Fruit fly (Drosophila melanogaster) whole organism, embryonic: ENCODE data around the gene CG5021.

ENCODE experiments used
- Bdp1 ChIP-seq: fragments of 200-800 bp; sonication (Bioruptor generic); optimal IDR thresholded peaks from 3 replicates; lab custom pipeline; 2016; ENCODE audit warnings: missing biosample characterization, missing genetic modification characterization
- CG10147 ChIP-seq: fragments of 200-800 bp; sonication (Bioruptor generic); optimal IDR thresholded peaks from 2 replicates; lab custom pipeline; 2019; ENCODE audit warnings: missing biosample characterization, mild to moderate bottlenecking, missing genetic modification characterization, moderate library complexity
- CG10366 ChIP-seq: fragments of 200-800 bp; sonication (Bioruptor generic); IDR thresholded peaks from 2 replicates; pipeline ENCODE4 v1.3.6; 2022; ENCODE audit warnings: missing biosample characterization, missing genetic modification characterization
- CG10431 ChIP-seq: fragments of 200-800 bp; sonication (Bioruptor generic); optimal IDR thresholded peaks from 3 replicates; lab custom pipeline; 2018; ENCODE audit warnings: missing biosample characterization, mild to moderate bottlenecking, missing genetic modification characterization
- CG10543 ChIP-seq: fragments of 200-800 bp; sonication (Bioruptor generic); optimal IDR thresholded peaks from 3 replicates; lab custom pipeline; 2017; ENCODE audit warnings: missing biosample characterization, mild to moderate bottlenecking, missing genetic modification characterization, moderate library complexity
- CG12769 ChIP-seq: fragments of 200-800 bp; sonication (Bioruptor generic); optimal IDR thresholded peaks from 2 replicates; lab custom pipeline; 2019; ENCODE audit warnings: missing biosample characterization, mild to moderate bottlenecking, missing genetic modification characterization, moderate library complexity
- CG13424 ChIP-seq: fragments of 200-800 bp; sonication (Bioruptor generic); optimal IDR thresholded peaks from 2 replicates; lab custom pipeline; 2019; ENCODE audit warnings: missing biosample characterization, mild to moderate bottlenecking, missing genetic modification characterization, moderate library complexity
- CG14860 ChIP-seq: fragments of 200-800 bp; sonication (Bioruptor generic); IDR thresholded peaks from 3 replicates; pipeline ENCODE4 v1.3.6; 2022; ENCODE audit warnings: missing biosample characterization, missing genetic modification characterization; ENCODE audit not compliant: partially characterized antibody
- CG15514 ChIP-seq: fragments of 200-800 bp; sonication (Bioruptor generic); optimal IDR thresholded peaks from 3 replicates; lab custom pipeline; 2017; ENCODE audit warnings: missing biosample characterization, missing genetic modification characterization, mild to moderate bottlenecking, moderate library complexity, missing genetic modification reagents
- CG17385 ChIP-seq: fragments of 200-800 bp; sonication (Bioruptor generic); optimal IDR thresholded peaks from 3 replicates; lab custom pipeline; 2018; ENCODE audit warnings: missing biosample characterization, mild to moderate bottlenecking, missing genetic modification characterization
- CG18619 ChIP-seq: fragments of 200-800 bp; sonication (Bioruptor generic); optimal IDR thresholded peaks from 3 replicates; lab custom pipeline; 2017; ENCODE audit warnings: missing biosample characterization, mild to moderate bottlenecking, missing genetic modification characterization
- CG2202 ChIP-seq: fragments of 200-800 bp; sonication (Bioruptor generic); optimal IDR thresholded peaks from 2 replicates; lab custom pipeline; 2018; ENCODE audit warnings: missing biosample characterization, mild to moderate bottlenecking, missing genetic modification characterization
- CG2875 ChIP-seq: fragments of 200-800 bp; sonication (Bioruptor generic); optimal IDR thresholded peaks from 2 replicates; lab custom pipeline; 2017; ENCODE audit warnings: missing biosample characterization, mild to moderate bottlenecking, missing genetic modification characterization, missing genetic modification reagents
- CG32767 ChIP-seq: fragments of 200-800 bp; sonication (Bioruptor generic); IDR thresholded peaks from 2 replicates; pipeline ENCODE4 v1.3.6; 2022; ENCODE audit warnings: missing biosample characterization, missing genetic modification characterization
- CG4360 ChIP-seq: fragments of 200-800 bp; sonication (Bioruptor generic); IDR thresholded peaks from 2 replicates; pipeline ENCODE4 v1.3.6; 2022; ENCODE audit warnings: missing biosample characterization, missing genetic modification characterization
- CG6175 ChIP-seq: fragments of 200-800 bp; sonication (Bioruptor generic); IDR thresholded peaks from 3 replicates; pipeline ENCODE4 v1.3.6; 2022; ENCODE audit warnings: missing biosample characterization, missing genetic modification characterization
- CG8089 ChIP-seq: fragments of 200-800 bp; sonication (Bioruptor generic); optimal IDR thresholded peaks from 3 replicates; lab custom pipeline; 2016; ENCODE audit warnings: missing biosample characterization, missing genetic modification characterization
- CG8388 ChIP-seq: fragments of 200-800 bp; sonication (Bioruptor generic); optimal IDR thresholded peaks from 2 replicates; lab custom pipeline; 2019; ENCODE audit warnings: missing biosample characterization, mild to moderate bottlenecking, missing genetic modification characterization, moderate library complexity
- CG9609 ChIP-seq: fragments of 200-800 bp; sonication (Bioruptor generic); optimal IDR thresholded peaks from 3 replicates; lab custom pipeline; 2016; ENCODE audit warnings: missing biosample characterization, missing genetic modification characterization
- CG9727 ChIP-seq: fragments of 200-800 bp; sonication (Bioruptor generic); optimal IDR thresholded peaks from 3 replicates; lab custom pipeline; 2017; ENCODE audit warnings: missing biosample characterization, mild to moderate bottlenecking, missing genetic modification characterization
- CG9876 ChIP-seq: fragments of 200-800 bp; sonication (Bioruptor generic); optimal IDR thresholded peaks from 2 replicates; lab custom pipeline; 2016; ENCODE audit warnings: missing biosample characterization, missing genetic modification characterization
- D19B ChIP-seq: fragments of 200-800 bp; sonication (Bioruptor generic); optimal IDR thresholded peaks from 2 replicates; lab custom pipeline; 2017; ENCODE audit warnings: missing biosample characterization, mild to moderate bottlenecking, missing genetic modification characterization
- E2f2 ChIP-seq: fragments of 200-800 bp; sonication (Bioruptor generic); IDR thresholded peaks from 2 replicates; pipeline ENCODE4 v1.3.6; 2022; ENCODE audit warnings: missing biosample characterization, missing genetic modification characterization
- HmgZ ChIP-seq: fragments of 200-800 bp; sonication (Bioruptor generic); optimal IDR thresholded peaks from 2 replicates; lab custom pipeline; 2018; ENCODE audit warnings: missing biosample characterization, mild to moderate bottlenecking, missing genetic modification characterization
- Max ChIP-seq: fragments of 200-800 bp; sonication (Bioruptor generic); optimal IDR thresholded peaks from 2 replicates; lab custom pipeline; 2016; ENCODE audit warnings: missing biosample characterization, mild to moderate bottlenecking, missing genetic modification characterization
- Rfx ChIP-seq: fragments of 200-800 bp; sonication (Bioruptor generic); IDR thresholded peaks from 2 replicates; pipeline ENCODE4 v1.3.6; 2022; ENCODE audit warnings: missing biosample characterization, missing genetic modification characterization
- Ssrp ChIP-seq: fragments of 200-800 bp; sonication (Bioruptor generic); optimal IDR thresholded peaks from 2 replicates; lab custom pipeline; 2018; ENCODE audit warnings: missing biosample characterization, mild to moderate bottlenecking, missing genetic modification characterization, moderate library complexity
- az2 ChIP-seq: fragments of 200-800 bp; sonication (Bioruptor generic); optimal IDR thresholded peaks from 3 replicates; lab custom pipeline; 2016; ENCODE audit warnings: missing biosample characterization, missing genetic modification characterization
- br ChIP-seq: fragments of >200 bp; optimal IDR thresholded peaks from 2 replicates; lab custom pipeline; 2017
- bsh ChIP-seq, 2 experiments: fragments of 200-800 bp; sonication (Bioruptor generic); optimal IDR thresholded peaks; 2 replicates each; lab custom pipeline; 2017 to 2018; ENCODE audit warnings: mild to moderate bottlenecking in 2 of 2, missing biosample characterization in 2 of 2, missing genetic modification characterization in 2 of 2, moderate library complexity in 1 of 2
- crc ChIP-seq: fragments of 200-800 bp; sonication (Bioruptor generic); optimal IDR thresholded peaks from 2 replicates; lab custom pipeline; 2016; ENCODE audit warnings: missing biosample characterization, missing genetic modification characterization
- en ChIP-seq: fragments of 200-800 bp; sonication (Bioruptor generic); optimal IDR thresholded peaks from 2 replicates; lab custom pipeline; 2016; ENCODE audit warnings: missing biosample characterization, missing genetic modification characterization
- jumu ChIP-seq: fragments of 200-800 bp; sonication (Bioruptor generic); optimal IDR thresholded peaks from 3 replicates; lab custom pipeline; 2016; ENCODE audit warnings: missing biosample characterization, missing genetic modification characterization
- lov ChIP-seq, 2 experiments: fragments of 200-800 bp in 1 of 2; fragments of >200 bp in 1 of 2; sonication (Bioruptor generic) in 1 of 2; IDR thresholded peaks in 1 of 2; optimal IDR thresholded peaks in 1 of 2; 2 replicates in 1 of 2; 3 replicates in 1 of 2; pipeline versions ENCODE4 v1.3.6 to Lab custom; 2017 to 2022; ENCODE audit warnings: missing biosample characterization in 1 of 2, missing genetic modification characterization in 1 of 2
- nau ChIP-seq: fragments of 200-800 bp; sonication (Bioruptor generic); optimal IDR thresholded peaks from 3 replicates; lab custom pipeline; 2017; ENCODE audit warnings: missing biosample characterization, mild to moderate bottlenecking, missing genetic modification characterization, missing genetic modification reagents
- nmo ChIP-seq: fragments of 200-800 bp; sonication (Bioruptor generic); optimal IDR thresholded peaks from 2 replicates; lab custom pipeline; 2018; ENCODE audit warnings: missing biosample characterization, mild to moderate bottlenecking, missing genetic modification characterization, moderate library complexity
- odd ChIP-seq: fragments of 200-800 bp; sonication (Bioruptor generic); optimal IDR thresholded peaks from 2 replicates; lab custom pipeline; 2017; ENCODE audit warnings: missing biosample characterization, mild to moderate bottlenecking, missing genetic modification characterization
- onecut ChIP-seq: fragments of 200-800 bp; sonication (Bioruptor generic); IDR thresholded peaks from 2 replicates; pipeline ENCODE4 v1.3.6; 2022; ENCODE audit warnings: missing biosample characterization, missing genetic modification characterization
- pfk ChIP-seq: fragments of 200-800 bp; sonication (Bioruptor generic); optimal IDR thresholded peaks from 2 replicates; lab custom pipeline; 2018; ENCODE audit warnings: missing biosample characterization, mild to moderate bottlenecking, missing genetic modification characterization, moderate library complexity
- prd ChIP-seq, 3 experiments: fragments of >200 bp in 2 of 3; fragments of 200-800 bp in 1 of 3; sonication (Bioruptor generic) in 1 of 3; optimal IDR thresholded peaks in 2 of 3; IDR thresholded peaks in 1 of 3; 2 replicates in 2 of 3; 3 replicates in 1 of 3; pipeline versions ENCODE4 v1.3.6 to Lab custom; 2017 to 2022; ENCODE audit warnings: missing biosample characterization in 1 of 3, missing genetic modification characterization in 1 of 3
- pzg ChIP-seq: fragments of 200-800 bp; sonication (Bioruptor generic); optimal IDR thresholded peaks from 3 replicates; lab custom pipeline; 2018; ENCODE audit warnings: missing biosample characterization, mild to moderate bottlenecking, missing genetic modification characterization, moderate library complexity
- sim ChIP-seq: fragments of 200-800 bp; sonication (Bioruptor generic); IDR thresholded peaks from 2 replicates; pipeline ENCODE4 v1.3.6; 2022; ENCODE audit warnings: missing biosample characterization, missing genetic modification characterization
- tap ChIP-seq: fragments of 200-800 bp; optimal IDR thresholded peaks from 3 replicates; lab custom pipeline; 2019; ENCODE audit warnings: missing biosample characterization, mild to moderate bottlenecking, missing genetic modification characterization, moderate library complexity
- tin ChIP-seq: fragments of 200-800 bp; sonication (Bioruptor generic); optimal IDR thresholded peaks from 3 replicates; lab custom pipeline; 2016; ENCODE audit warnings: missing biosample characterization, missing genetic modification characterization
- ttk ChIP-seq: fragments of 200-800 bp; sonication (Bioruptor generic); IDR thresholded peaks from 2 replicates; pipeline ENCODE4 v2.1.2; 2022; ENCODE audit warnings: missing biosample characterization, missing genetic modification characterization
- zen ChIP-seq: fragments of 200-800 bp; sonication (Bioruptor generic); optimal IDR thresholded peaks from 3 replicates; lab custom pipeline; 2018; ENCODE audit warnings: missing biosample characterization, mild to moderate bottlenecking, missing genetic modification characterization, moderate library complexity
- zf30C ChIP-seq: fragments of 200-800 bp; sonication (Bioruptor generic); optimal IDR thresholded peaks from 3 replicates; lab custom pipeline; 2018; ENCODE audit warnings: missing biosample characterization, mild to moderate bottlenecking, missing genetic modification characterization

CG5021 gene

DNA sequence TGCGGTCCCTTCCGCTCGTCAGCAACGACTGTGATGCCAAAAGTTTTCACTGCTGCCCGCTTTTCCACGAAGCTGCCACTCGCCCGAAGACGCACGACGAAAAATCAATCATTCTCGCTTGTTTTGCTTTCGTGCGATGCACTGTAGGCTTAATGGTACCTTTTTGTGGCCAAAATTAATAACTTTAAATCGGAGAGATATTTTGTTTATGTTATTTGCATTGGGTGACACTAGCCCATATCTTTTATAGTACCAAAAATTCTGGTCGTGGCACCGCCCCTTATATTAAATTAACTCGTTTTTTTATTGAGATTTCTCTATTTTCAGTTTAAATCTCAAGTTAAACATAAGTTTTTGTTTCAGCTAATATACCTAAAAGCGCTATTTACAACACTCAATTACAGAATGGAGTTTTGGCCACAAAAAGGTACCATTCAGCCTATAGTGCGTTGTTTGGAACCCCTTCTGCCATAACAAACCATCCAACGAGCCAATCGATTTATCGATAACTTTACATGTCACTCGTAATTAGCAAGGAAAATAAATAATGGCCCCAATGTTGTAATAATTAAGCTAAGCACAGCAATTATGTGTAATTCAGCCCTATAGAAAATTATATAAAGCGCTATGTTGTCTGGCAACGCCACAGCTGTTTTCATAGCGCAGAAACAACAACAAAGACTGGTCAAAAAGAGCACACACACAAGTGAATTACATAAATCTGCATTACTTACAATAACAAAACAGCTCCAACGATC is 13.3 kb upstream of the CG5021 start (continued):
- TF ChIP-seq CG2875 (GFP tag; lab: Kevin White, UChicago) (peak; percentile 65), CG17385 (GFP tag; lab: Kevin White, UChicago) (peak; percentile 72), onecut (GFP tag; lab: Robert Waterston, UW) (peak; percentile 95), tin (no peak), CG9876 (GFP tag; lab: Kevin White, UChicago) (no peak), CG9727 (GFP tag; lab: Kevin White, UChicago) (peak; percentile 63), nau (peak; percentile 60), CG10366 (GFP tag; lab: Robert Waterston, UW) (no peak), CG32767 (GFP tag; lab: Robert Waterston, UW) (peak; percentile 57; the same call in 1 of the 2 replicates), HmgZ (tag; lab: Kevin White, UChicago) (peak; percentile 44), Rfx (GFP tag; lab: Robert Waterston, UW) (peak; percentile 52), Ssrp (tag; lab: Kevin White, UChicago) (peak; percentile 60), jumu (GFP tag; lab: Kevin White, UChicago) (peak; percentile 45), CG4360 (GFP tag; lab: Robert Waterston, UW) (0 out of 2 replicates have a peak, but pooled peaks have one; percentile 4), tap (tag; lab: Kevin White, UChicago) (peak; percentile 30), nmo (GFP tag; lab: Kevin White, UChicago) (peak; percentile 76), crc (GFP tag; lab: Kevin White, UChicago) (peak; percentile 39), odd (GFP tag; lab: Kevin White, UChicago) (peak; percentile 76), sim (GFP tag; lab: Robert Waterston, UW) (no peak), Bdp1 (GFP tag; lab: Kevin White, UChicago) (no peak), CG8089 (peak; percentile 8), prd (optimal IDR thresholded peaks at IDR 0.05; lab: Kevin White, UChicago) (no peak), prd (GFP tag; IDR thresholded peaks at IDR 0.05; lab: Robert Waterston, UW) (peak; percentile 40; the same call in 1 of the 3 replicates), CG10543 (GFP tag; lab: Kevin White, UChicago) (peak; percentile 58), lov (optimal IDR thresholded peaks at IDR 0.05; lab: Kevin White, UChicago) (no peak), lov (GFP tag; IDR thresholded peaks at IDR 0.05; lab: Robert Waterston, UW) (no peak), CG10147 (GFP tag; lab: Kevin White, UChicago) (peak; percentile 62), CG15514 (GFP tag; lab: Kevin White, UChicago) (peak; percentile 57), CG6175 (GFP tag; lab: Robert Waterston, UW) (no peak), az2 (GFP tag; lab: Kevin White, UChicago) (peak; percentile 37), CG2202 (tag; lab: Kevin White, UChicago) (peak; percentile 9), Max (GFP tag; lab: Kevin White, UChicago) (peak; percentile 54), bsh (GFP tag; optimal IDR thresholded peaks at IDR 0.05; lab: Kevin White, UChicago) (peak; percentile 64), CG10431 (GFP tag; lab: Kevin White, UChicago) (peak; percentile 24), E2f2 (GFP tag; lab: Robert Waterston, UW) (peak; percentile 32; the same call in 1 of the 2 replicates), CG14860 (GFP tag; lab: Robert Waterston, UW) (peak; percentile 41; the same call in 2 of the 3 replicates), pfk (GFP tag; lab: Kevin White, UChicago) (peak; percentile 11), ttk (no peak), pzg (peak; percentile 21), CG8388 (peak; percentile 56), CG12769 (tag; lab: Kevin White, UChicago) (peak; percentile 5), en (peak; percentile 27), zf30C (GFP tag; lab: Kevin White, UChicago) (no peak), CG18619 (GFP tag; lab: Kevin White, UChicago) (peak; percentile 53), CG13424 (tag; lab: Kevin White, UChicago) (peak; percentile 77), D19B (GFP tag; lab: Kevin White, UChicago) (peak; percentile 49), zen (tag; lab: Kevin White, UChicago) (no peak), br (lab: Kevin White, UChicago) (no peak), CG9609 (GFP tag; lab: Kevin White, UChicago) (peak; percentile 51)
